Worm (Caenorhabditis elegans) whole organism, L1 larva: ENCODE results near the gene R03E9.2.
A peak's percentile ranks its signal among the peaks of the same experiment; 100 is the strongest.

ENCODE experiments used
- C04F5.9 ChIP-seq: sonication (generic microtip); optimal IDR thresholded peaks from 2 replicates; lab custom pipeline; 2016; ENCODE audit warnings: missing genetic modification characterization, missing compliant biosample characterization
- C16A3.4 ChIP-seq: fragments of 150-350 bp; optimal IDR thresholded peaks from 2 replicates; lab custom pipeline; 2014; ENCODE audit warnings: missing biosample characterization, missing genetic modification characterization
- Y116A8C.19 ChIP-seq: sonication (generic microtip); optimal IDR thresholded peaks from 2 replicates; lab custom pipeline; 2016; ENCODE audit warnings: missing compliant biosample characterization, missing genetic modification characterization, borderline replicate concordance
- alr-1 ChIP-seq: fragments of 200-800 bp; sonication (Bioruptor generic); optimal IDR thresholded peaks from 2 replicates; lab custom pipeline; 2018; ENCODE audit warnings: borderline replicate concordance, mild to moderate bottlenecking, missing genetic modification characterization, missing compliant biosample characterization
- aly-2 ChIP-seq: fragments of 150-350 bp; optimal IDR thresholded peaks from 2 replicates; lab custom pipeline; 2014; ENCODE audit warnings: missing biosample characterization, missing genetic modification characterization
- ama-1 ChIP-seq: fragments of 150-350 bp; optimal IDR thresholded peaks from 2 replicates; lab custom pipeline; 2014
- blmp-1 ChIP-seq: fragments of 150-350 bp; optimal IDR thresholded peaks from 2 replicates; lab custom pipeline; 2014; ENCODE audit warnings: missing biosample characterization, missing genetic modification characterization
- ceh-8 ChIP-seq: fragments of 200-800 bp; sonication (Bioruptor generic); optimal IDR thresholded peaks from 2 replicates; lab custom pipeline; 2018; ENCODE audit warnings: mild to moderate bottlenecking, missing genetic modification characterization, moderate library complexity, missing compliant biosample characterization
- ceh-90 ChIP-seq: sonication (generic microtip); optimal IDR thresholded peaks from 2 replicates; lab custom pipeline; 2016; ENCODE audit warnings: missing genetic modification characterization, missing compliant biosample characterization
- dpl-1 ChIP-seq, 3 experiments: fragments of 150-350 bp in 2 of 3; sonication (generic microtip) in 1 of 3; optimal IDR thresholded peaks; 2 replicates each; lab custom pipeline; 2014 to 2017; ENCODE audit warnings: missing biosample characterization in 3 of 3, missing genetic modification characterization in 3 of 3, missing genetic modification reagents in 3 of 3
- dsc-1 ChIP-seq: sonication (generic microtip); optimal IDR thresholded peaks from 2 replicates; lab custom pipeline; 2016; ENCODE audit warnings: mild to moderate bottlenecking, missing genetic modification characterization, missing compliant biosample characterization
- efl-3 ChIP-seq: fragments of 200-800 bp; sonication (Bioruptor generic); optimal IDR thresholded peaks from 2 replicates; lab custom pipeline; 2018; ENCODE audit warnings: mild to moderate bottlenecking, missing genetic modification characterization, missing compliant biosample characterization
- egl-13 ChIP-seq: sonication (generic microtip); optimal IDR thresholded peaks from 2 replicates; lab custom pipeline; 2016; ENCODE audit warnings: missing genotype, missing genetic modification reagents, missing genetic modification characterization, missing compliant biosample characterization
- elt-3 ChIP-seq, 6 experiments: fragments of 150-350 bp in 1 of 6; sonication (generic microtip); optimal IDR thresholded peaks; 2 replicates each; lab custom pipeline; 2017 to 2018; ENCODE audit warnings: missing biosample characterization in 6 of 6, missing genetic modification characterization in 6 of 6, inconsistent platforms in 1 of 6
- ets-5 ChIP-seq: fragments of 200-800 bp; sonication (Bioruptor generic); IDR thresholded peaks from 2 replicates; pipeline ENCODE4 v1.3.6; 2022; ENCODE audit warnings: missing genetic modification characterization, missing compliant biosample characterization
- fkh-8 ChIP-seq: sonication (generic microtip); optimal IDR thresholded peaks from 2 replicates; lab custom pipeline; 2016; ENCODE audit warnings: mild to moderate bottlenecking, missing genetic modification characterization, missing compliant biosample characterization
- grh-1 ChIP-seq: fragments of 200-800 bp; sonication (Bioruptor generic); IDR thresholded peaks from 2 replicates; pipeline ENCODE4 v1.3.6; 2022; ENCODE audit warnings: missing genetic modification reagents, missing genetic modification characterization, missing compliant biosample characterization
- irx-1 ChIP-seq: sonication (generic microtip); optimal IDR thresholded peaks from 2 replicates; lab custom pipeline; 2016; ENCODE audit warnings: missing genetic modification characterization, missing compliant biosample characterization
- lin-13 ChIP-seq: fragments of 150-350 bp; optimal IDR thresholded peaks from 2 replicates; lab custom pipeline; 2014; ENCODE audit warnings: missing biosample characterization, missing genetic modification reagents, missing genetic modification characterization
- lin-14 ChIP-seq: fragments of 200-800 bp; sonication (Bioruptor generic); optimal IDR thresholded peaks from 2 replicates; lab custom pipeline; 2018; ENCODE audit warnings: mild to moderate bottlenecking, missing genetic modification characterization, moderate library complexity, missing compliant biosample characterization
- lin-15B ChIP-seq: fragments of 150-350 bp; sonication (generic microtip); optimal IDR thresholded peaks from 3 replicates; lab custom pipeline; 2014; ENCODE audit warnings: missing biosample characterization, missing genetic modification characterization
- lin-35 ChIP-seq, 2 experiments: fragments of 150-350 bp; optimal IDR thresholded peaks; 2 replicates each; lab custom pipeline; 2014; ENCODE audit warnings: missing biosample characterization in 2 of 2, missing genetic modification characterization in 2 of 2, missing genetic modification reagents in 2 of 2
- lin-39 ChIP-seq: fragments of 150-350 bp; optimal IDR thresholded peaks from 2 replicates; lab custom pipeline; 2014; ENCODE audit warnings: missing biosample characterization, missing genetic modification reagents, missing genetic modification characterization
- lir-3 ChIP-seq: sonication (generic microtip); optimal IDR thresholded peaks from 2 replicates; lab custom pipeline; 2016; ENCODE audit warnings: mild to moderate bottlenecking, missing genetic modification characterization, moderate library complexity, missing compliant biosample characterization; ENCODE audit not compliant: poor library complexity
- lsy-2 ChIP-seq, 2 experiments: fragments of 150-350 bp; optimal IDR thresholded peaks; 2 replicates each; lab custom pipeline; 2014; ENCODE audit warnings: missing biosample characterization in 2 of 2, missing genetic modification characterization in 2 of 2
- mab-9 ChIP-seq: fragments of 200-800 bp; sonication (Bioruptor generic); IDR thresholded peaks from 2 replicates; pipeline ENCODE4 v1.3.6; 2022; ENCODE audit warnings: missing genetic modification reagents, missing genetic modification characterization, missing compliant biosample characterization
- mdl-1 ChIP-seq, 2 experiments: fragments of 150-350 bp; optimal IDR thresholded peaks; 2 replicates each; lab custom pipeline; 2014 to 2017; ENCODE audit warnings: missing biosample characterization in 2 of 2, missing genetic modification characterization in 2 of 2, inconsistent platforms in 1 of 2
- mef-2 ChIP-seq: fragments of 150-350 bp; optimal IDR thresholded peaks from 2 replicates; lab custom pipeline; 2014; ENCODE audit warnings: missing biosample characterization, missing genetic modification characterization
- mep-1 ChIP-seq: fragments of 150-350 bp; optimal IDR thresholded peaks from 2 replicates; lab custom pipeline; 2014; ENCODE audit warnings: missing biosample characterization, missing genetic modification characterization
- nhr-19 ChIP-seq: fragments of 200-800 bp; sonication (Bioruptor generic); conservative IDR thresholded peaks from 2 replicates; pipeline ENCODE4 v1.3.6; 2022; ENCODE audit warnings: missing genetic modification characterization, missing compliant biosample characterization
- nhr-20 ChIP-seq: sonication (generic microtip); optimal IDR thresholded peaks from 2 replicates; lab custom pipeline; 2016; ENCODE audit warnings: mild to moderate bottlenecking, missing genetic modification characterization, missing compliant biosample characterization
- nhr-47 ChIP-seq: sonication (generic microtip); optimal IDR thresholded peaks from 2 replicates; lab custom pipeline; 2016; ENCODE audit warnings: mild to moderate bottlenecking, missing genetic modification characterization, moderate library complexity, missing compliant biosample characterization
- nhr-71 ChIP-seq: sonication (generic microtip); optimal IDR thresholded peaks from 2 replicates; lab custom pipeline; 2016; ENCODE audit warnings: mild to moderate bottlenecking, missing genetic modification characterization, moderate library complexity, missing compliant biosample characterization
- nhr-85 ChIP-seq: sonication (generic microtip); peaks from one replicate; lab custom pipeline; 2016; ENCODE audit warnings: missing genetic modification characterization, inconsistent platforms, missing compliant biosample characterization
- nhr-90 ChIP-seq: sonication (generic microtip); optimal IDR thresholded peaks from 2 replicates; lab custom pipeline; 2016; ENCODE audit warnings: mild to moderate bottlenecking, missing genetic modification characterization, missing compliant biosample characterization; ENCODE audit not compliant: poor library complexity
- pax-3 ChIP-seq: fragments of 200-800 bp; sonication (Bioruptor generic); optimal IDR thresholded peaks from 2 replicates; lab custom pipeline; 2018; ENCODE audit warnings: mild to moderate bottlenecking, missing genetic modification characterization, moderate library complexity, missing compliant biosample characterization
- rnt-1 ChIP-seq: sonication (generic microtip); optimal IDR thresholded peaks from 2 replicates; lab custom pipeline; 2016; ENCODE audit warnings: mild to moderate bottlenecking, missing genetic modification characterization, moderate library complexity, missing compliant biosample characterization
- snpc-4 ChIP-seq: fragments of 150-350 bp; optimal IDR thresholded peaks from 2 replicates; lab custom pipeline; 2014; ENCODE audit warnings: missing biosample characterization, missing genetic modification characterization
- snu-23 ChIP-seq: sonication (generic microtip); optimal IDR thresholded peaks from 2 replicates; lab custom pipeline; 2016; ENCODE audit warnings: missing genetic modification characterization, missing compliant biosample characterization
- sox-4 ChIP-seq: sonication (generic microtip); optimal IDR thresholded peaks from 2 replicates; lab custom pipeline; 2016; ENCODE audit warnings: missing genetic modification characterization, missing compliant biosample characterization
- sup-37 ChIP-seq: fragments of 200-800 bp; sonication (Bioruptor generic); optimal IDR thresholded peaks from 2 replicates; lab custom pipeline; 2018; ENCODE audit warnings: mild to moderate bottlenecking, missing genetic modification characterization, missing compliant biosample characterization
- swsn-7 ChIP-seq: sonication (generic microtip); optimal IDR thresholded peaks from 2 replicates; lab custom pipeline; 2016; ENCODE audit warnings: missing genetic modification characterization, missing compliant biosample characterization
- tbx-2 ChIP-seq: sonication (generic microtip); optimal IDR thresholded peaks from 2 replicates; lab custom pipeline; 2016; ENCODE audit warnings: missing genetic modification characterization, missing compliant biosample characterization
- unc-130 ChIP-seq: fragments of 150-350 bp; optimal IDR thresholded peaks from 2 replicates; lab custom pipeline; 2017; ENCODE audit warnings: missing biosample characterization, missing genetic modification characterization, inconsistent platforms
- unc-62 ChIP-seq: fragments of 150-350 bp; optimal IDR thresholded peaks from 2 replicates; lab custom pipeline; 2014; ENCODE audit warnings: missing biosample characterization, missing genetic modification reagents, missing genetic modification characterization
- unc-86 ChIP-seq: sonication (generic microtip); optimal IDR thresholded peaks from 2 replicates; lab custom pipeline; 2016; ENCODE audit warnings: missing genetic modification characterization, missing compliant biosample characterization
- vab-15 ChIP-seq: sonication (generic microtip); optimal IDR thresholded peaks from 2 replicates; lab custom pipeline; 2017; ENCODE audit warnings: missing genotype, mild to moderate bottlenecking, missing genetic modification characterization, missing compliant biosample characterization
- xbp-1 ChIP-seq: sonication (generic microtip); optimal IDR thresholded peaks from 2 replicates; lab custom pipeline; 2016; ENCODE audit warnings: missing genetic modification characterization, missing compliant biosample characterization
- zag-1 ChIP-seq: fragments of 150-350 bp; optimal IDR thresholded peaks from 2 replicates; lab custom pipeline; 2014; ENCODE audit warnings: missing biosample characterization, missing genetic modification characterization
- zip-4 ChIP-seq: fragments of 200-800 bp; sonication (Bioruptor generic); optimal IDR thresholded peaks from 2 replicates; lab custom pipeline; 2018; ENCODE audit warnings: mild to moderate bottlenecking, missing genetic modification characterization, moderate library complexity, missing compliant biosample characterization
- ztf-4 ChIP-seq: fragments of 150-350 bp; optimal IDR thresholded peaks from 2 replicates; lab custom pipeline; 2014; ENCODE audit warnings: missing biosample characterization, missing genetic modification characterization

Gene R03E9.2

DNA sequence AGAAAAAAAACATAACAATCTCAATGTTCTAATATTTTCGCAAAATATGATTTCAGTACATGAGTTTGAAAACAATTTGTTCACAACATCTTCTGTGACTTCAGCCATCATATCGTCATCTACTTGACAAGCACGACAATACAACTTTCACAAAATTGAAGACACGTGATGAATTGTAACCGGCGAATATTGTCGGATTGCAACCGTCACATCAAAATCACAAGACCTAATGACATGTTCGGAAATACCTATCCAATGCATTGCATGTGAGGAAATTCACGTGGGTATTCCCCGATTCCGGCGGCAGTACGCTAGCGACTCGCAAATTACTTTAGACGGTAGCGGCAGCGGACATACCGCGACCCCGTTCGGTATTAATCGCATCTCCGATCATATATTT lies 8.4 kb upstream of the R03E9.2 start (continued):
- TF ChIP-seq snpc-4 (tag; lab: Kevin White, UChicago) (no peak), nhr-47 (tag; lab: Kevin White, UChicago) (no peak), aly-2 (no peak), unc-62 (no peak)

DNA sequence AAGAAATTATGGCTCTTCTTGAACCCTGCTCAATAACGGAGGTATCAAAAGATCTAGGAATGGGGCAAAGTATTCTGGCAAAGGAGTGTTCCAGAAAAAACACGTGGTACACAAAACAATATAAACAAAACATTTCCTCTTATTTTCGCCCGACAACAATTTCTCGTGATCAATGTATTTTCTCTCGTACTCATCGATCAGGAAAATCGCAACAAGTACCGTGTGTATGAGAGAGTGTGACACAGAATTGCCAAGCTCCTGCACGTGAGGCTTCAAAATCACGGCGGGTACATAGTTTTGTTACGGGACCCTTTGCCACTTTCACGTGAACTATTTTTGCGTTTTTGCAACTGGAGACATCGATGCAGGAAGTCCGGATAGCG lies 7.9 kb upstream of the R03E9.2 start:
- TF ChIP-seq C04F5.9 (tag; lab: Kevin White, UChicago) (peak; percentile 4), lin-15B (no peak), lin-13 (GFP tag; lab: Kevin White, UChicago) (peak; percentile 2), ceh-90 (tag; lab: Kevin White, UChicago) (no peak), rnt-1 (tag; lab: Kevin White, UChicago) (peak; percentile 93), unc-86 (no peak), lin-35 (GFP tag; optimal IDR thresholded peaks at IDR 0.05; lab: Kevin White, UChicago) (peak in 1 of 2 experiments; percentile 73), irx-1 (tag; lab: Kevin White, UChicago) (peak; percentile 28), ama-1 (lab: Kevin White, UChicago) (peak; percentile 52), pax-3 (no peak), sup-37 (GFP tag; lab: Kevin White, UChicago) (peak; percentile 58), nhr-20 (tag; lab: Kevin White, UChicago) (peak; percentile 86), nhr-71 (peak; percentile 95), snpc-4 (tag; lab: Kevin White, UChicago) (peak; percentile 5), C16A3.4 (tag; lab: Kevin White, UChicago) (peak; percentile 59), lsy-2 (tag; optimal IDR thresholded peaks at IDR 0.05; lab: Kevin White, UChicago) (peak; percentile 40 to 49), egl-13 (tag; lab: Kevin White, UChicago) (no peak), mab-9 (GFP tag; lab: Robert Waterston, UW) (peak; percentile 65), zag-1 (no peak), lin-39 (peak; percentile 83), ceh-8 (GFP tag; lab: Kevin White, UChicago) (no peak), tbx-2 (peak; percentile 76), sox-4 (tag; lab: Kevin White, UChicago) (peak; percentile 12), mep-1 (tag; lab: Kevin White, UChicago) (peak; percentile 46), efl-3 (GFP tag; lab: Kevin White, UChicago) (no peak), ets-5 (no peak), elt-3 (tag; optimal IDR thresholded peaks at IDR 0.05; lab: Kevin White, UChicago) (peak in 2 of 6 experiments; percentile 4 to 64), blmp-1 (tag; lab: Kevin White, UChicago) (peak; percentile 43), lir-3 (tag; lab: Kevin White, UChicago) (peak; percentile 80), ztf-4 (tag; lab: Kevin White, UChicago) (peak; percentile 56), snu-23 (GFP tag; lab: Kevin White, UChicago) (peak; percentile 85), nhr-90 (peak; percentile 20), lin-14 (GFP tag; lab: Kevin White, UChicago) (peak; percentile 85), nhr-19 (GFP tag; lab: Robert Waterston, UW) (peak; percentile 90), grh-1 (peak; percentile 67), Y116A8C.19 (no peak), alr-1 (tag; lab: Kevin White, UChicago) (no peak), vab-15 (tag; lab: Kevin White, UChicago) (no peak), mef-2 (tag; lab: Kevin White, UChicago) (peak; percentile 40), xbp-1 (tag; lab: Kevin White, UChicago) (peak; percentile 44), fkh-8 (no peak), zip-4 (no peak), dsc-1 (tag; lab: Kevin White, UChicago) (no peak), unc-130 (tag; lab: Kevin White, UChicago) (peak; percentile 92), swsn-7 (tag; lab: Kevin White, UChicago) (peak; percentile 47), mdl-1 (tag; optimal IDR thresholded peaks at IDR 0.05; lab: Kevin White, UChicago) (peak in 1 of 2 experiments; percentile 81), nhr-85 (tag; lab: Kevin White, UChicago) (peak; percentile 83), dpl-1 (GFP tag; optimal IDR thresholded peaks at IDR 0.05; lab: Kevin White, UChicago) (peak in 2 of 3 experiments; percentile 21 to 37), nhr-47 (tag; lab: Kevin White, UChicago) (peak; percentile 49)
